Fruit fly (Drosophila melanogaster): Measurements from ENCODE around the gene cv-d.

- TF ChIP-seq CG15710 (tag; optimal IDR thresholded peaks at IDR 0.05) (no peak), CG12605 (GFP tag; IDR thresholded peaks at IDR 0.05) (no peak), EcR (GFP tag; optimal IDR thresholded peaks at IDR 0.05) (no peak), gl (tag; optimal IDR thresholded peaks at IDR 0.05) (no peak), CG34367 (tag; optimal IDR thresholded peaks at IDR 0.05) (no peak), CG8301 (tag; optimal IDR thresholded peaks at IDR 0.05) (no peak), rn (GFP tag; IDR thresholded peaks at IDR 0.05) (no peak), CG13204 (GFP tag; optimal IDR thresholded peaks at IDR 0.05) (peak; percentile 33), CG4496 (GFP tag; IDR thresholded peaks at IDR 0.05) (no peak)
These were observed 43.0 kb downstream of the cv-d start for dm6 chr3R:15810369-15810768.

All from whole organism, pupa.